Worm (Caenorhabditis elegans) whole organism, mixed stage, embryonic: Measurements from ENCODE around the gene srv-12.
A peak's percentile ranks its signal among the peaks of the same experiment; 100 is the strongest.

Experiments
- M03D4.4 ChIP-seq: sonication (generic microtip); optimal IDR thresholded peaks from 2 replicates; lab custom pipeline; 2017; ENCODE audit warnings: mild to moderate bottlenecking, missing genetic modification characterization, missing compliant biosample characterization
- bed-3 ChIP-seq: fragments of 200-800 bp; sonication (Bioruptor generic); optimal IDR thresholded peaks from 3 replicates; lab custom pipeline; 2018; ENCODE audit warnings: mild to moderate bottlenecking, missing genetic modification characterization, moderate library complexity, missing compliant biosample characterization
- blmp-1 ChIP-seq: fragments of 150-350 bp; optimal IDR thresholded peaks from 2 replicates; lab custom pipeline; 2014; ENCODE audit warnings: missing biosample characterization, missing genetic modification characterization
- ceh-39 ChIP-seq: fragments of 150-350 bp; optimal IDR thresholded peaks from 2 replicates; lab custom pipeline; 2014; ENCODE audit warnings: missing biosample characterization, missing genetic modification characterization
- ceh-43 ChIP-seq: fragments of 200-800 bp; sonication (Bioruptor generic); optimal IDR thresholded peaks from 2 replicates; lab custom pipeline; 2018; ENCODE audit warnings: mild to moderate bottlenecking, missing genetic modification characterization, moderate library complexity, missing compliant biosample characterization
- ceh-83 ChIP-seq: fragments of 200-800 bp; sonication (Bioruptor generic); optimal IDR thresholded peaks from 2 replicates; lab custom pipeline; 2018; ENCODE audit warnings: mild to moderate bottlenecking, missing genetic modification characterization, missing compliant biosample characterization
- cnd-1 ChIP-seq: fragments of 200-800 bp; sonication (Bioruptor generic); optimal IDR thresholded peaks from 2 replicates; lab custom pipeline; 2018; ENCODE audit warnings: mild to moderate bottlenecking, missing genetic modification characterization, missing compliant biosample characterization
- elt-1 ChIP-seq: sonication (generic microtip); optimal IDR thresholded peaks from 2 replicates; lab custom pipeline; 2017; ENCODE audit warnings: missing genetic modification characterization, mild to moderate bottlenecking, missing compliant biosample characterization, antibody characterized with exemption, moderate library complexity, borderline replicate concordance; ENCODE audit not compliant: insufficient read depth
- elt-3 ChIP-seq: fragments of 150-350 bp; optimal IDR thresholded peaks from 2 replicates; lab custom pipeline; 2014; ENCODE audit warnings: missing biosample characterization, missing genetic modification characterization
- flh-1 ChIP-seq: fragments of 200-800 bp; sonication (Bioruptor generic); optimal IDR thresholded peaks from 2 replicates; lab custom pipeline; 2018; ENCODE audit warnings: mild to moderate bottlenecking, missing genetic modification characterization, moderate library complexity, missing compliant biosample characterization
- hlh-1 ChIP-seq: fragments of 150-350 bp; optimal IDR thresholded peaks from 2 replicates; lab custom pipeline; 2014; ENCODE audit warnings: missing biosample characterization, missing genetic modification reagents, missing genetic modification characterization
- lin-13 ChIP-seq: fragments of 150-350 bp; optimal IDR thresholded peaks from 2 replicates; lab custom pipeline; 2014; ENCODE audit warnings: missing biosample characterization, missing genetic modification characterization
- lin-32 ChIP-seq: fragments of 200-800 bp; sonication (Bioruptor generic); optimal IDR thresholded peaks from 2 replicates; lab custom pipeline; 2018; ENCODE audit warnings: mild to moderate bottlenecking, missing genetic modification characterization, missing compliant biosample characterization
- lsy-2 ChIP-seq: fragments of 150-350 bp; optimal IDR thresholded peaks from 2 replicates; lab custom pipeline; 2014; ENCODE audit warnings: missing biosample characterization, missing genetic modification characterization
- mab-5 ChIP-seq: fragments of 150-350 bp; optimal IDR thresholded peaks from 2 replicates; lab custom pipeline; 2014; ENCODE audit warnings: missing biosample characterization, missing genetic modification characterization
- mep-1 ChIP-seq: fragments of 150-350 bp; optimal IDR thresholded peaks from 2 replicates; lab custom pipeline; 2017; ENCODE audit warnings: missing biosample characterization, missing genetic modification reagents, missing genetic modification characterization, inconsistent platforms
- mls-2 ChIP-seq: sonication (generic microtip); optimal IDR thresholded peaks from 2 replicates; lab custom pipeline; 2016; ENCODE audit warnings: mild to moderate bottlenecking, missing genetic modification characterization, moderate library complexity, missing compliant biosample characterization
- nhr-12 ChIP-seq: fragments of 150-350 bp; optimal IDR thresholded peaks from 2 replicates; lab custom pipeline; 2014; ENCODE audit warnings: missing biosample characterization, missing genetic modification characterization
- nhr-237 ChIP-seq: fragments of 150-350 bp; optimal IDR thresholded peaks from 2 replicates; lab custom pipeline; 2014; ENCODE audit warnings: missing biosample characterization, missing genetic modification characterization
- nhr-28 ChIP-seq: fragments of 150-350 bp; optimal IDR thresholded peaks from 2 replicates; lab custom pipeline; 2014; ENCODE audit warnings: missing biosample characterization, missing genetic modification characterization
- nhr-76 ChIP-seq: sonication (generic microtip); optimal IDR thresholded peaks from 2 replicates; lab custom pipeline; 2017; ENCODE audit warnings: missing biosample characterization, missing genetic modification characterization
- pha-4 ChIP-seq: fragments of 150-350 bp; optimal IDR thresholded peaks from 2 replicates; lab custom pipeline; 2018; ENCODE audit warnings: missing biosample characterization, missing genetic modification reagents, missing genetic modification characterization
- sem-2 ChIP-seq: fragments of 200-800 bp; sonication (Bioruptor generic); optimal IDR thresholded peaks from 2 replicates; lab custom pipeline; 2018; ENCODE audit warnings: mild to moderate bottlenecking, missing genetic modification characterization, missing compliant biosample characterization
- snpc-4 ChIP-seq: fragments of 150-350 bp; optimal IDR thresholded peaks from 2 replicates; lab custom pipeline; 2014; ENCODE audit warnings: missing biosample characterization, missing genetic modification characterization
- sptf-1 ChIP-seq: sonication (generic microtip); optimal IDR thresholded peaks from 2 replicates; lab custom pipeline; 2017; ENCODE audit warnings: mild to moderate bottlenecking, missing genetic modification characterization, moderate library complexity, missing compliant biosample characterization
- tbx-8 ChIP-seq: fragments of 200-800 bp; sonication (Bioruptor generic); optimal IDR thresholded peaks from 2 replicates; lab custom pipeline; 2018; ENCODE audit warnings: mild to moderate bottlenecking, missing genetic modification characterization, moderate library complexity, missing compliant biosample characterization
- unc-39 ChIP-seq: fragments of 150-350 bp; optimal IDR thresholded peaks from 2 replicates; lab custom pipeline; 2014; ENCODE audit warnings: missing biosample characterization, missing genetic modification characterization
- unc-62 ChIP-seq: fragments of 150-350 bp; optimal IDR thresholded peaks from 2 replicates; lab custom pipeline; 2014; ENCODE audit warnings: missing biosample characterization, missing genetic modification reagents, missing genetic modification characterization
- ztf-11 ChIP-seq: fragments of 150-350 bp; optimal IDR thresholded peaks from 2 replicates; lab custom pipeline; 2014; ENCODE audit warnings: missing biosample characterization, missing genetic modification characterization

The srv-12 gene

DNA sequence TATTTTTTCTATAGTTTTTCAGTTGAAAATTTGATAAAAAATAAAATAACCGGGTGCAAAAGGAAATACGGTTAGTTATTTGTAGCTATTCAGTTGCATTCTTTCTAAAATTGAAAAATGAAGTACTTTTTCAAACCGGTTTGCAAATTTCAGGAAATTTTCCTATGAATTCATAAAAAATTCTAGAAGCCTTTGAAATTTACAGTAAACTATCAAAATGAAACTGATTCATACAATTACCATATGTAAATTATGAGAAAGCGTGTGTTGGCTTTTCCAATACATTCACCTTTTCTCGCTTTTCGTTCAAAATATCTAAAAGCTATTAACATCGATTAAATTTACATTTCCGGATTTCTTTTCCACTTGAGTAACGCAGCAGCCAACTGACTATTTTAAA lies 36.5 kb downstream of the srv-12 start, which contains the start of gene ent-7:
TSS of gene ent-7 (plus strand) at position 301 of the 400 bp plus-strand sequence.
- TF ChIP-seq lin-13 (tag; lab: Kevin White, UChicago) = no peak
- no peak for TF ChIP-seq elt-1 (tag; lab: Kevin White, UChicago)
- no peak for TF ChIP-seq sptf-1 (tag; lab: Kevin White, UChicago)
- TF ChIP-seq ceh-43 (GFP tag; lab: Kevin White, UChicago) = no peak
- no peak for TF ChIP-seq M03D4.4 (tag; lab: Kevin White, UChicago)
- no peak for TF ChIP-seq ceh-39 (tag; lab: Kevin White, UChicago)
- no peak for TF ChIP-seq nhr-237
- TF ChIP-seq unc-39 (tag; lab: Kevin White, UChicago) = no peak
- no peak for TF ChIP-seq ceh-83
- TF ChIP-seq nhr-76 (tag; lab: Kevin White, UChicago) = no peak
- TF ChIP-seq sem-2 = no peak
- TF ChIP-seq unc-62 (GFP tag; lab: Kevin White, UChicago) = no peak
- no peak for TF ChIP-seq pha-4 (tag; lab: Kevin White, UChicago)
- no peak for TF ChIP-seq hlh-1 (tag; lab: Kevin White, UChicago)
- no peak for TF ChIP-seq tbx-8 (GFP tag; lab: Kevin White, UChicago)
- no peak for TF ChIP-seq flh-1
- TF ChIP-seq mep-1 = no peak
- no peak for TF ChIP-seq cnd-1 (tag; lab: Kevin White, UChicago)
- no peak for TF ChIP-seq ztf-11 (tag; lab: Kevin White, UChicago)
- no peak for TF ChIP-seq mls-2 (tag; lab: Kevin White, UChicago)

DNA sequence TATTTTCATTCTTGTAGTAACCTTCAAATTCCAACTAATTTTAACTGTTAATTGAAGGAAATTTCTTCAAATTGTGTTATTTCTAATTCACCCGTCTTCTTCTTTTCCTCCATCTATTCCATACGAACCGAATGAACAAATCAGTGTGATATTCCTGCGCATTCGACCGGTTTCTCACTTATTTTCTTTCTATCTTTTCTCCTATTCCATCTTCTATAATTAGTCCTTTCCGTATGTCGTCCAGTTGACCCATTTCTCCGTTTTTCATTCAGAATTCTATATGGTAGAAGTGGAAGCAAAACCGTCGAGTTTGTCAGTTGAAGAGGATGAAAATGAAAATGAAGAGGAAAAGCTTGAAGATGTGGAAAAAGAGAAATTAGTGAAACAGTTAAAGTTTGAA lies 43.9 kb downstream of the srv-12 start, which contains the start of gene magu-4:
TSS of gene magu-4 (plus strand) at position 218 of the 400 bp plus-strand sequence.
- TF ChIP-seq lsy-2 (no peak), elt-1 (tag; lab: Kevin White, UChicago) (no peak), snpc-4 (tag; lab: Kevin White, UChicago) (no peak), mab-5 (tag; lab: Kevin White, UChicago) (no peak), bed-3 (GFP tag; lab: Kevin White, UChicago) (no peak), lin-32 (GFP tag; lab: Kevin White, UChicago) (no peak), nhr-237 (no peak), elt-3 (tag; lab: Kevin White, UChicago) (no peak), lin-13 (tag; lab: Kevin White, UChicago) (no peak), mep-1 (no peak), ceh-83 (no peak)
- TF ChIP-seq, all 35 proteins: peak for 0

DNA sequence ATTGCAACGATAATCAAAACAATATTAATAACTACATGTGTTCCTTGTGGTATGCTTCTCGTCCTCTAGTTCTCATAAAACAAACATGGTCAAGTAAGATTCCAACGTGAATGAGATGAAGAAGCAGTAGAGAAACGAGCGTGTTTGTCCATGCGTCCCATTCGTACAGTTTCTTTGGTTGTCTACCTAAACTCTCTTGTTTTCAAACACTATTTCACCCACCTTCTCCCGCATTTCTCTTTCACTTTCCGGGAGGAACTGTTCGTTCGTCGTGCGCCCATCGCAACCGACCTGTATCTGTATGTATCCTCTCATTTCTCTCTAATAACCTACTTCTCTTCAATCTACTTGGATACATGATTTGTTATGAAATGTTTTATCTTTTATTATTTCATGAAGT lies 45.7 kb downstream of the srv-12 start:
- TF ChIP-seq nhr-237 (peak; percentile 15), pha-4 (tag; lab: Kevin White, UChicago) (peak; percentile 57), unc-62 (GFP tag; lab: Kevin White, UChicago) (no peak), blmp-1 (tag; lab: Kevin White, UChicago) (peak; percentile 82)
- TF ChIP-seq, all 35 proteins: peak for 3

DNA sequence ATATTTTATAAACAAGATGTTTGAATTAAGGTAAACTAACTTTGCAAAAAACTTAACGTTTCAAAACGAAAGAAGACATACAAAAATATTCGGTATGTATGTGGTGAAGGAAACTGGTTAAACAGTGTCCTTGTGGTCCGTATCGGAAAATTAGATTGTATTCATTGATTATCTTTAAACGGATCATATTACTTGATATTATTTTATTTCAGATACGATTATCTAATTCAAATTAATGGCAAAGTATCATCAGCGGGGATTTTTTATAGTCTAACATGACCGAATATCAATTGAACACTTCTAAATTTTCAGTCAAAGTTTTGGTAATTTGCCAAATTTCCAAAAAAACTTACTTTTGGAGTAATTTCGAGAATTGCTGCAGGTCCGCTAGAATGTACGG lies 46.7 kb downstream of the srv-12 start, which contains the start of gene C47E12.13:
TSS of gene C47E12.13 (minus strand) at position 101 of the 400 bp plus-strand sequence.
- no peak for TF ChIP-seq sem-2
- TF ChIP-seq mls-2 (tag; lab: Kevin White, UChicago) = no peak
- no peak for TF ChIP-seq elt-3 (tag; lab: Kevin White, UChicago)
- TF ChIP-seq sptf-1 (tag; lab: Kevin White, UChicago) = no peak
- TF ChIP-seq nhr-12 (tag; lab: Kevin White, UChicago) = no peak
- no peak for TF ChIP-seq lin-32 (GFP tag; lab: Kevin White, UChicago)
- TF ChIP-seq nhr-28 (tag; lab: Kevin White, UChicago) = no peak
- TF ChIP-seq hlh-1 (tag; lab: Kevin White, UChicago) = no peak
- no peak for TF ChIP-seq elt-1 (tag; lab: Kevin White, UChicago)
- no peak for TF ChIP-seq bed-3 (GFP tag; lab: Kevin White, UChicago)
- no peak for TF ChIP-seq snpc-4 (tag; lab: Kevin White, UChicago)
- no peak for TF ChIP-seq nhr-76 (tag; lab: Kevin White, UChicago)
- no peak for TF ChIP-seq unc-62 (GFP tag; lab: Kevin White, UChicago)
- TF ChIP-seq flh-1 = no peak

- TF ChIP-seq lsy-2 (peak; percentile 90), tbx-8 (GFP tag; lab: Kevin White, UChicago) (no peak)
- TF ChIP-seq, all 35 proteins: peak for 1
These were observed 50.1 kb downstream of the srv-12 start, which contains the start of the genes C47E12.2 and sars-1 for ce11 chrIV:10003372-10003771. TSS of gene C47E12.2 (minus strand) at chrIV:10003502. TSS of gene sars-1 (plus strand) at chrIV:10003726.
